Worm (Caenorhabditis elegans) whole organism, L2 larva: ENCODE results near the gene clp-10.

Source experiments
- C34F6.9 ChIP-seq: fragments of 150-350 bp; optimal IDR thresholded peaks from 2 replicates; lab custom pipeline; 2014; ENCODE audit warnings: missing biosample characterization, missing genetic modification characterization
- F13H6.1 ChIP-seq: sonication (generic microtip); optimal IDR thresholded peaks from 2 replicates; lab custom pipeline; 2016; ENCODE audit warnings: missing genetic modification characterization, missing compliant biosample characterization
- R02D3.7 ChIP-seq: fragments of 150-350 bp; optimal IDR thresholded peaks from 2 replicates; lab custom pipeline; 2014; ENCODE audit warnings: missing biosample characterization, missing genetic modification characterization
- Y55F3AM.14 ChIP-seq: fragments of 200-800 bp; sonication (Bioruptor generic); optimal IDR thresholded peaks from 2 replicates; lab custom pipeline; 2018; ENCODE audit warnings: mild to moderate bottlenecking, missing genetic modification characterization, missing compliant biosample characterization
- ZK546.5 ChIP-seq: sonication (generic microtip); optimal IDR thresholded peaks from 2 replicates; lab custom pipeline; 2017; ENCODE audit warnings: missing biosample characterization, missing genetic modification characterization
- alr-1 ChIP-seq: fragments of 150-350 bp; optimal IDR thresholded peaks from 2 replicates; lab custom pipeline; 2014; ENCODE audit warnings: missing biosample characterization, missing genetic modification characterization
- aly-2 ChIP-seq: fragments of 150-350 bp; optimal IDR thresholded peaks from 2 replicates; lab custom pipeline; 2014; ENCODE audit warnings: missing biosample characterization, missing genetic modification characterization
- blmp-1 ChIP-seq: sonication (generic microtip); optimal IDR thresholded peaks from 2 replicates; lab custom pipeline; 2017; ENCODE audit warnings: missing genetic modification characterization, mild to moderate bottlenecking, missing compliant biosample characterization, antibody characterized with exemption, moderate library complexity; ENCODE audit not compliant: insufficient read depth
- ceh-16 ChIP-seq: fragments of 150-350 bp; optimal IDR thresholded peaks from 2 replicates; lab custom pipeline; 2014; ENCODE audit warnings: missing biosample characterization, missing genetic modification characterization
- ceh-82 ChIP-seq: fragments of 150-350 bp; optimal IDR thresholded peaks from 2 replicates; lab custom pipeline; 2014; ENCODE audit warnings: missing biosample characterization, missing genetic modification characterization
- crh-2 ChIP-seq: sonication (generic microtip); optimal IDR thresholded peaks from 2 replicates; lab custom pipeline; 2017; ENCODE audit warnings: missing biosample characterization, missing genetic modification characterization
- dmd-4 ChIP-seq: sonication (generic microtip); optimal IDR thresholded peaks from 2 replicates; lab custom pipeline; 2017; ENCODE audit warnings: missing biosample characterization, missing genetic modification characterization
- egl-27 ChIP-seq: sonication (generic microtip); optimal IDR thresholded peaks from 3 replicates; lab custom pipeline; 2017; ENCODE audit warnings: missing biosample characterization, missing genetic modification reagents, missing genetic modification characterization
- elt-1 ChIP-seq: fragments of 150-350 bp; optimal IDR thresholded peaks from 2 replicates; lab custom pipeline; 2014; ENCODE audit warnings: missing biosample characterization, missing genetic modification characterization
- elt-3 ChIP-seq: sonication (generic microtip); optimal IDR thresholded peaks from 2 replicates; lab custom pipeline; 2017; ENCODE audit warnings: missing biosample characterization, missing genetic modification characterization
- fos-1 ChIP-seq: fragments of 150-350 bp; optimal IDR thresholded peaks from 2 replicates; lab custom pipeline; 2014; ENCODE audit warnings: missing biosample characterization, missing genetic modification characterization
- gmeb-1 ChIP-seq: fragments of 150-350 bp; optimal IDR thresholded peaks from 2 replicates; lab custom pipeline; 2014; ENCODE audit warnings: missing biosample characterization, missing genetic modification characterization
- lin-11 ChIP-seq: fragments of 150-350 bp; sonication (generic microtip); optimal IDR thresholded peaks from 2 replicates; lab custom pipeline; 2014; ENCODE audit warnings: missing biosample characterization, missing genetic modification characterization, inconsistent platforms, mixed read lengths
- lin-13 ChIP-seq: fragments of 150-350 bp; optimal IDR thresholded peaks from 2 replicates; lab custom pipeline; 2014; ENCODE audit warnings: missing biosample characterization, missing genetic modification reagents, missing genetic modification characterization
- lin-39 ChIP-seq: fragments of 150-350 bp; optimal IDR thresholded peaks from 2 replicates; lab custom pipeline; 2014; ENCODE audit warnings: missing biosample characterization, missing genetic modification reagents, missing genetic modification characterization
- lsy-2 ChIP-seq, 2 experiments: fragments of 150-350 bp in 1 of 2; sonication (generic microtip) in 1 of 2; optimal IDR thresholded peaks; 2 replicates each; lab custom pipeline; 2014 to 2017; ENCODE audit warnings: missing biosample characterization in 2 of 2, missing genetic modification characterization in 2 of 2
- mab-5 ChIP-seq: fragments of 150-350 bp; optimal IDR thresholded peaks from 2 replicates; lab custom pipeline; 2014; ENCODE audit warnings: missing biosample characterization, missing genetic modification characterization
- mdl-1 ChIP-seq, 2 experiments: fragments of 150-350 bp in 1 of 2; sonication (generic microtip) in 1 of 2; optimal IDR thresholded peaks; 2 replicates each; lab custom pipeline; 2017; ENCODE audit warnings: missing biosample characterization in 2 of 2, missing genetic modification characterization in 2 of 2
- nhr-10 ChIP-seq: sonication (generic microtip); optimal IDR thresholded peaks from 2 replicates; lab custom pipeline; 2017; ENCODE audit warnings: missing biosample characterization, missing genetic modification characterization
- nhr-12 ChIP-seq: fragments of 150-350 bp; optimal IDR thresholded peaks from 2 replicates; lab custom pipeline; 2014; ENCODE audit warnings: missing biosample characterization, missing genetic modification characterization
- nhr-129 ChIP-seq: fragments of 150-350 bp; optimal IDR thresholded peaks from 2 replicates; lab custom pipeline; 2014; ENCODE audit warnings: missing biosample characterization, missing genetic modification characterization
- nhr-23 ChIP-seq: fragments of 150-350 bp; optimal IDR thresholded peaks from 2 replicates; lab custom pipeline; 2014; ENCODE audit warnings: missing biosample characterization, missing genetic modification reagents, missing genetic modification characterization
- nhr-237 ChIP-seq: fragments of 150-350 bp; optimal IDR thresholded peaks from 2 replicates; lab custom pipeline; 2014; ENCODE audit warnings: missing biosample characterization, missing genetic modification characterization
- nhr-25 ChIP-seq: fragments of 150-350 bp; sonication (generic microtip); optimal IDR thresholded peaks from 3 replicates; lab custom pipeline; 2014; ENCODE audit warnings: missing biosample characterization, missing genetic modification characterization
- nhr-6 ChIP-seq: fragments of 150-350 bp; optimal IDR thresholded peaks from 2 replicates; lab custom pipeline; 2014; ENCODE audit warnings: missing biosample characterization, missing genetic modification characterization
- nhr-77 ChIP-seq: fragments of 150-350 bp; optimal IDR thresholded peaks from 2 replicates; lab custom pipeline; 2014; ENCODE audit warnings: missing biosample characterization, missing genetic modification characterization
- peb-1 ChIP-seq: fragments of 150-350 bp; optimal IDR thresholded peaks from 2 replicates; lab custom pipeline; 2014; ENCODE audit warnings: missing biosample characterization, missing genetic modification characterization
- sem-4 ChIP-seq: fragments of 150-350 bp; optimal IDR thresholded peaks from 2 replicates; lab custom pipeline; 2014; ENCODE audit warnings: missing biosample characterization, missing genetic modification reagents, missing genetic modification characterization
- skn-1 ChIP-seq: sonication (generic microtip); optimal IDR thresholded peaks from 2 replicates; lab custom pipeline; 2017; ENCODE audit warnings: missing biosample characterization, missing genetic modification characterization
- sma-3 ChIP-seq: sonication (generic microtip); optimal IDR thresholded peaks from 2 replicates; lab custom pipeline; 2016; ENCODE audit warnings: missing genetic modification reagents, missing genetic modification characterization, missing compliant biosample characterization
- sma-9 ChIP-seq, 2 experiments: fragments of 150-350 bp in 1 of 2; sonication (generic microtip) in 1 of 2; optimal IDR thresholded peaks; 2 replicates each; lab custom pipeline; 2014 to 2016; ENCODE audit warnings: missing genetic modification characterization in 2 of 2, mild to moderate bottlenecking in 1 of 2, missing biosample characterization in 1 of 2, missing compliant biosample characterization in 1 of 2, missing genetic modification reagents in 1 of 2, moderate library complexity in 1 of 2
- snpc-4 ChIP-seq: fragments of 150-350 bp; optimal IDR thresholded peaks from 2 replicates; lab custom pipeline; 2014; ENCODE audit warnings: missing biosample characterization, missing genetic modification characterization
- unc-39 ChIP-seq: fragments of 150-350 bp; optimal IDR thresholded peaks from 2 replicates; lab custom pipeline; 2014; ENCODE audit warnings: missing biosample characterization, missing genetic modification characterization
- unc-55 ChIP-seq: fragments of 150-350 bp; sonication (generic microtip); optimal IDR thresholded peaks from 3 replicates; lab custom pipeline; 2014; ENCODE audit warnings: missing biosample characterization, missing genetic modification reagents, missing genetic modification characterization
- unc-62 ChIP-seq: fragments of 150-350 bp; optimal IDR thresholded peaks from 2 replicates; lab custom pipeline; 2014; ENCODE audit warnings: missing biosample characterization, missing genetic modification reagents, missing genetic modification characterization
- zag-1 ChIP-seq: fragments of 150-350 bp; optimal IDR thresholded peaks from 2 replicates; lab custom pipeline; 2014; ENCODE audit warnings: missing biosample characterization, missing genetic modification characterization
- ztf-1 ChIP-seq: fragments of 200-800 bp; sonication (Bioruptor generic); conservative IDR thresholded peaks from 2 replicates; pipeline ENCODE4 v1.3.6; 2022; ENCODE audit warnings: missing genetic modification characterization, missing compliant biosample characterization
- ztf-11 ChIP-seq: sonication (generic microtip); optimal IDR thresholded peaks from 2 replicates; lab custom pipeline; 2017; ENCODE audit warnings: missing biosample characterization, missing genetic modification characterization
- ztf-4 ChIP-seq: fragments of 150-350 bp; optimal IDR thresholded peaks from 2 replicates; lab custom pipeline; 2014; ENCODE audit warnings: missing biosample characterization, missing genetic modification characterization

The clp-10 gene

ce11 chrIII:29626-30025, 8.4 kb downstream of the clp-10 start:
- TF ChIP-seq nhr-25 (tag; lab: Kevin White, UChicago) = no peak
- no peak for TF ChIP-seq nhr-129 (tag; lab: Kevin White, UChicago)
- no peak for TF ChIP-seq snpc-4 (tag; lab: Kevin White, UChicago)
- TF ChIP-seq egl-27 (tag; lab: Kevin White, UChicago) = no peak
- TF ChIP-seq nhr-237 (tag; lab: Kevin White, UChicago) = no peak
- TF ChIP-seq ztf-11 (tag; lab: Kevin White, UChicago) = no peak
- TF ChIP-seq lin-11 (tag; lab: Kevin White, UChicago) = no peak
- TF ChIP-seq nhr-23 (tag; lab: Kevin White, UChicago) = no peak
- no peak for TF ChIP-seq mdl-1 (tag; optimal IDR thresholded peaks at IDR 0.05; lab: Kevin White, UChicago)
- TF ChIP-seq unc-39 (tag; lab: Kevin White, UChicago) = no peak
- no peak for TF ChIP-seq aly-2 (tag; lab: Kevin White, UChicago)
- no peak for TF ChIP-seq elt-1 (tag; lab: Kevin White, UChicago)
- no peak for TF ChIP-seq peb-1 (tag; lab: Kevin White, UChicago)
- no peak for TF ChIP-seq fos-1
- TF ChIP-seq crh-2 (tag; lab: Kevin White, UChicago) = no peak
- TF ChIP-seq C34F6.9 = no peak
- TF ChIP-seq zag-1 = no peak
- no peak for TF ChIP-seq nhr-6 (tag; lab: Kevin White, UChicago)
- TF ChIP-seq gmeb-1 (tag; lab: Kevin White, UChicago) = no peak
- TF ChIP-seq F13H6.1 (tag; lab: Kevin White, UChicago) = no peak

ce11 chrIII:28841-29240, 9.2 kb downstream of the clp-10 start:
- TF ChIP-seq elt-3 (no peak), mdl-1 (tag; optimal IDR thresholded peaks at IDR 0.05; lab: Kevin White, UChicago) (no peak)

DNA sequence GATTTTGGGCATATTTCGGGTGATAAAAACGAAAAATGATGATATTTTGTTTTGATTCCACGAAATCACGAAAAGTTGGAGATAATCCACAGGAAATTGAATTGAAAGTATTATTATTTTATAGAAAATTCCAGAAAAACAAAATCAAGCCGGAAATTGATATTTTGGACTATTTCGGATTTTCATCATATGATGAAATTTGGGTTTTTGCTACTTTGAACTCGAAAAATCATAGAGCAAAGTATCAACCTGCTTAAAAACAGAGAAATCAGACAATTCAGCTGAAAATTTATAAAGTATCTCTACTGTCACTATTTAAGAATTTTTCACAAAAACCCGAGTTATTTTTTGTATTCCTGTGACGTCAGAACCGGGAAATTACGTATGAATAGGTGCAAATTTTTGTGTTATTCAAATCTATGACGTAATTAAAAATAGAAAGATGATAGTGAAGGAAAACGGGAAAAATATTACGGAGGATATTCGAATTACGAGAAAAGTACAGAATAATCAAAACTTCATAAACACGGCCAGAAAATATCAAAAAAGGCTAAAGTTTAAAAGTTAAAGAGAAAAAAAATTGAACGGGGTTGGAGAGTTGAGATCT, 10.6 kb downstream of the clp-10 start:
- TF ChIP-seq unc-62 (GFP tag; lab: Kevin White, UChicago) (no peak), elt-3 (no peak), unc-55 (GFP tag; lab: Kevin White, UChicago) (no peak), ceh-16 (tag; lab: Kevin White, UChicago) (no peak), sma-3 (GFP tag; lab: Kevin White, UChicago) (no peak), fos-1 (no peak), ztf-11 (tag; lab: Kevin White, UChicago) (no peak), nhr-10 (no peak)

ce11 chrIII:25582-25996, 12.4 kb downstream of the clp-10 start:
- TF ChIP-seq nhr-23 (tag; lab: Kevin White, UChicago) (no peak), alr-1 (no peak), skn-1 (tag; lab: Kevin White, UChicago) (no peak), lin-11 (tag; lab: Kevin White, UChicago) (peak; percentile 86), sma-3 (GFP tag; lab: Kevin White, UChicago) (no peak), lin-39 (no peak), ztf-4 (tag; lab: Kevin White, UChicago) (peak; percentile 47), ceh-16 (tag; lab: Kevin White, UChicago) (no peak), ZK546.5 (tag; lab: Kevin White, UChicago) (no peak), snpc-4 (tag; lab: Kevin White, UChicago) (no peak), dmd-4 (tag; lab: Kevin White, UChicago) (no peak), mdl-1 (tag; optimal IDR thresholded peaks at IDR 0.05; lab: Kevin White, UChicago) (peak; percentile 72 to 85), nhr-77 (tag; lab: Kevin White, UChicago) (no peak), nhr-12 (tag; lab: Kevin White, UChicago) (no peak), nhr-10 (no peak), sma-9 (GFP tag; optimal IDR thresholded peaks at IDR 0.05; lab: Kevin White, UChicago) (peak; percentile 87), sma-9 (tag; optimal IDR thresholded peaks at IDR 0.05; lab: Kevin White, UChicago) (no peak), C34F6.9 (peak; percentile 79), sem-4 (tag; lab: Kevin White, UChicago) (no peak), lsy-2 (tag; optimal IDR thresholded peaks at IDR 0.05; lab: Kevin White, UChicago) (peak; percentile 44 to 70), Y55F3AM.14 (GFP tag; lab: Kevin White, UChicago) (peak; percentile 11), zag-1 (peak; percentile 74), ceh-82 (tag; lab: Kevin White, UChicago) (peak; percentile 17), elt-3 (no peak), fos-1 (peak; percentile 22), nhr-129 (tag; lab: Kevin White, UChicago) (peak; percentile 75), egl-27 (tag; lab: Kevin White, UChicago) (peak; percentile 59), ztf-1 (GFP tag; lab: Robert Waterston, UW) (no peak), lin-13 (GFP tag; lab: Kevin White, UChicago) (peak; percentile 62), crh-2 (tag; lab: Kevin White, UChicago) (peak; percentile 54), aly-2 (tag; lab: Kevin White, UChicago) (no peak), blmp-1 (tag; lab: Kevin White, UChicago) (no peak), ztf-11 (tag; lab: Kevin White, UChicago) (no peak), unc-39 (tag; lab: Kevin White, UChicago) (no peak), R02D3.7 (tag; lab: Kevin White, UChicago) (no peak), peb-1 (tag; lab: Kevin White, UChicago) (no peak), nhr-237 (tag; lab: Kevin White, UChicago) (no peak), nhr-6 (tag; lab: Kevin White, UChicago) (peak; percentile 39), mab-5 (tag; lab: Kevin White, UChicago) (peak; percentile 32)
